In the genomic region with DNA sequence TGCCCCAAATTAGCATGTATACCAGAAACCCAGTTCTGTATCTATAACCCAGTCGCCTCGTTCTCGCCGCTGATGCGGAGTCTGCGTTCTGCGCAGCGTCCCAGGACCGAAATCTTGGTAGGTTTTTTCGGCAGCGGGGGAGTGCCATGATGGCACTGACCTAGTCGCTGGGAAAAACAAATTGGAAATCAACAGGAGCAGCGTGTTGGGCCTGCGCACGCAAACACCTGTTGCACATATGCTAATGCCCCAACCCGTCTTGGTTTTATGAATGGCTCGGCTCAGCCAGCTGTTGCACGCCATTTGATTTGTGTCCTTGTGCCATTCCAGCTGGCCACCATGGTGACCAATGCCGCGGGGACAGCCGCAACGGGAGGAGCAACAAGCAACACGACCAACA, we compare ENCODE assay signal across 3 fruit fly cellular contexts.
TF ChIP-seq lines count a peak whose summit lies in the region.

No protein-coding gene starts in this region.

- TF ChIP-seq CTCF in whole organism, embryonic (GFP tag; optimal IDR thresholded peaks at IDR 0.05; lab: Kevin White, UChicago) = no peak

TF ChIP-seq in whole organism, adult, 20 proteins besides CTCF, POLR2A, EP300 and RAD21:
- TF ChIP-seq Mnt (GFP tag; optimal IDR thresholded peaks at IDR 0.05; lab: Kevin White, UChicago) (peak; percentile 40), CG11617 (GFP tag; optimal IDR thresholded peaks at IDR 0.05; lab: Kevin White, UChicago) (no peak)

TF ChIP-seq in whole organism, embryonic, 481 proteins besides CTCF, POLR2A, EP300 and RAD21 (continues in another document):
- TF ChIP-seq CG11560 (tag; IDR thresholded peaks at IDR 0.05; lab: Robert Waterston, UW) (no peak), so (GFP tag; IDR thresholded peaks at IDR 0.05; lab: Robert Waterston, UW) (no peak), tup (GFP tag; optimal IDR thresholded peaks at IDR 0.05; lab: Kevin White, UChicago) (no peak), CG12236 (GFP tag; optimal IDR thresholded peaks at IDR 0.05; lab: Kevin White, UChicago) (no peak), CG16863 (GFP tag; optimal IDR thresholded peaks at IDR 0.05; lab: Kevin White, UChicago) (no peak), CG9727 (GFP tag; optimal IDR thresholded peaks at IDR 0.05; lab: Kevin White, UChicago) (no peak), wek (GFP tag; optimal IDR thresholded peaks at IDR 0.05; lab: Kevin White, UChicago) (no peak), Atf3 (GFP tag; optimal IDR thresholded peaks at IDR 0.05; lab: Kevin White, UChicago) (no peak), CG6854 (GFP tag; optimal IDR thresholded peaks at IDR 0.05; lab: Kevin White, UChicago) (no peak), CG12391 (tag; optimal IDR thresholded peaks at IDR 0.05; lab: Kevin White, UChicago) (no peak), emc (GFP tag; optimal IDR thresholded peaks at IDR 0.05; lab: Kevin White, UChicago) (no peak), CG9932 (GFP tag; IDR thresholded peaks at IDR 0.05; lab: Robert Waterston, UW) (no peak), CG8765 (GFP tag; IDR thresholded peaks at IDR 0.05; lab: Robert Waterston, UW) (no peak), hb (GFP tag; IDR thresholded peaks at IDR 0.05; lab: Robert Waterston, UW; ENCODE audit: partially characterized antibody) (no peak), CG6254 (GFP tag; optimal IDR thresholded peaks at IDR 0.05; lab: Kevin White, UChicago) (no peak), CG32767 (GFP tag; IDR thresholded peaks at IDR 0.05; lab: Robert Waterston, UW) (peak; percentile 27; the same call in 1 of the 2 replicates), CG14667 (GFP tag; IDR thresholded peaks at IDR 0.05; lab: Robert Waterston, UW) (no peak), ewg (GFP tag; optimal IDR thresholded peaks at IDR 0.05; lab: Kevin White, UChicago) (peak; percentile 87), PHDP (tag; optimal IDR thresholded peaks at IDR 0.05; lab: Kevin White, UChicago) (no peak), jigr1 (GFP tag; IDR thresholded peaks at IDR 0.05; lab: Robert Waterston, UW) (no peak), Poxn (GFP tag; IDR thresholded peaks at IDR 0.05; lab: Robert Waterston, UW) (no peak), seq (GFP tag; IDR thresholded peaks at IDR 0.05; lab: Robert Waterston, UW) (no peak), CG7839 (tag; optimal IDR thresholded peaks at IDR 0.05; lab: Kevin White, UChicago) (no peak), CG13123 (GFP tag; optimal IDR thresholded peaks at IDR 0.05; lab: Kevin White, UChicago) (no peak), CG6791 (GFP tag; IDR thresholded peaks at IDR 0.05; lab: Robert Waterston, UW; ENCODE audit: partially characterized antibody) (no peak), CG11456 (GFP tag; IDR thresholded peaks at IDR 0.05; lab: Robert Waterston, UW) (0 out of 3 replicates have a peak, but pooled peaks have one; percentile 17), scrt (GFP tag; optimal IDR thresholded peaks at IDR 0.05; lab: Kevin White, UChicago) (peak; percentile 100), Dek (tag; optimal IDR thresholded peaks at IDR 0.05; lab: Kevin White, UChicago) (no peak), CG7963 (GFP tag; IDR thresholded peaks at IDR 0.05; lab: Robert Waterston, UW; ENCODE audit: partially characterized antibody) (no peak), chn (GFP tag; optimal IDR thresholded peaks at IDR 0.05; lab: Kevin White, UChicago) (no peak), CG17328 (GFP tag; IDR thresholded peaks at IDR 0.05; lab: Robert Waterston, UW) (no peak), Mes4 (GFP tag; optimal IDR thresholded peaks at IDR 0.05; lab: Kevin White, UChicago) (no peak), CG8359 (GFP tag; optimal IDR thresholded peaks at IDR 0.05; lab: Kevin White, UChicago; ENCODE audit: borderline replicate concordance) (no peak), CG8478 (optimal IDR thresholded peaks at IDR 0.05; lab: Kevin White, UChicago) (peak; percentile 7), C15 (GFP tag; IDR thresholded peaks at IDR 0.05; lab: Robert Waterston, UW) (no peak), Side (GFP tag; optimal IDR thresholded peaks at IDR 0.05; lab: Kevin White, UChicago) (no peak), CG4854 (GFP tag; optimal IDR thresholded peaks at IDR 0.05; lab: Kevin White, UChicago) (no peak), Dref (GFP tag; IDR thresholded peaks at IDR 0.05; lab: Robert Waterston, UW) (no peak), HLHmδ (GFP tag; optimal IDR thresholded peaks at IDR 0.05; lab: Kevin White, UChicago) (no peak), Dbx (GFP tag; IDR thresholded peaks at IDR 0.05; lab: Robert Waterston, UW) (no peak), CG2116 (GFP tag; optimal IDR thresholded peaks at IDR 0.05; lab: Kevin White, UChicago) (no peak), crol (GFP tag; IDR thresholded peaks at IDR 0.05; lab: Robert Waterston, UW) (0 out of 2 replicates have a peak, but pooled peaks have one; percentile 16), CG7987 (GFP tag; optimal IDR thresholded peaks at IDR 0.05; lab: Kevin White, UChicago) (no peak)

TF ChIP-seq in whole organism, pupa, 21 proteins besides CTCF, POLR2A, EP300 and RAD21:
- TF ChIP-seq D1 (tag; optimal IDR thresholded peaks at IDR 0.05; lab: Kevin White, UChicago) (no peak), CG12605 (GFP tag; IDR thresholded peaks at IDR 0.05; lab: Robert Waterston, UW) (peak; percentile 93)
TF ChIP-seq in whole organism, pupa: peak in this region for 1.
